Fruit fly (Drosophila melanogaster): Measurements from ENCODE around the gene CG4598.

CG4598 gene

DNA sequence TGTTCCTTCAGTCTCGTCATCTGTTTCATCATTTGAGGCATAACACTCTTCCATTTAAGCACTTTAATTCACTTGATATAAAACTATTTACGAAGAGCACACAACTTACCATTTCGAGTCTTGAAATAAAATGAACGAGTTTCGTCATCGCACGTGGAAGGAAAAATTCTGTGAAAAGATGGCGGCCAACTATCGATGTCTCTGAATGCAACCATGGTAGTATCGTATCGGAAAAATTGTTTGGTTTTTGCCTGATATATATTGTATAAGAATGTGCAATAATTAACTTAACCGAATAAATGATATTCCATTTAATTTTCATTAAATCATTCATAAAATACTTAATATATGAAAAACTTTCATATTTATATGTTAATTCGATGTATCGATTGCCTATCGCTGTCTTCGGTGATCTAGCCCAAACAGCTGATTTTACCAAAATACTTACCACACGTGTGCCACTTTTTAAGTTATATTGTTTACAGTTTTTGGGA, 23.5 kb upstream of the CG4598 start, which contains the start of gene Bka (continued):
- TF ChIP-seq org-1 (GFP tag; optimal IDR thresholded peaks at IDR 0.05) (peak; percentile 8), CG3407 (GFP tag; optimal IDR thresholded peaks at IDR 0.05) (peak; percentile 42), row (GFP tag; IDR thresholded peaks at IDR 0.05) (peak; percentile 61), CG5180 (GFP tag; optimal IDR thresholded peaks at IDR 0.05) (no peak), mam (GFP tag; optimal IDR thresholded peaks at IDR 0.05) (no peak), B-H1 (GFP tag; IDR thresholded peaks at IDR 0.05) (no peak), gcm (GFP tag; optimal IDR thresholded peaks at IDR 0.05) (peak; percentile 69), sisA (GFP tag; IDR thresholded peaks at IDR 0.05) (no peak), CG4617 (GFP tag; optimal IDR thresholded peaks at IDR 0.05; ENCODE audit: borderline replicate concordance) (peak; percentile 46), Sox102F (GFP tag; optimal IDR thresholded peaks at IDR 0.05) (no peak), HLHmδ (GFP tag; optimal IDR thresholded peaks at IDR 0.05) (no peak), CG9817 (tag; optimal IDR thresholded peaks at IDR 0.05) (peak; percentile 30), Optix (GFP tag; IDR thresholded peaks at IDR 0.05) (no peak), Trl (optimal IDR thresholded peaks at IDR 0.05) (no peak), Trl (GFP tag; optimal IDR thresholded peaks at IDR 0.05) (peak; percentile 25), Hr51 (GFP tag; optimal IDR thresholded peaks at IDR 0.05) (peak in 1 of 2 experiments; percentile 52), tx (GFP tag; optimal IDR thresholded peaks at IDR 0.05) (no peak), dm (GFP tag; optimal IDR thresholded peaks at IDR 0.05) (peak; percentile 91), CG6654 (GFP tag; optimal IDR thresholded peaks at IDR 0.05) (no peak), gt (GFP tag; IDR thresholded peaks at IDR 0.05) (no peak), pho (GFP tag; optimal IDR thresholded peaks at IDR 0.05) (peak; percentile 20), CG12942 (GFP tag; optimal IDR thresholded peaks at IDR 0.05) (no peak), CG7963 (GFP tag; IDR thresholded peaks at IDR 0.05; ENCODE audit: partially characterized antibody) (peak; percentile 93), hbn (GFP tag; IDR thresholded peaks at IDR 0.05; ENCODE audit: partially characterized antibody) (peak; percentile 98), CG10462 (GFP tag; optimal IDR thresholded peaks at IDR 0.05) (no peak), sens-2 (GFP tag; IDR thresholded peaks at IDR 0.05) (no peak), CG30431 (GFP tag; optimal IDR thresholded peaks at IDR 0.05) (no peak), Gsc (GFP tag; IDR thresholded peaks at IDR 0.05) (no peak), CG15269 (tag; optimal IDR thresholded peaks at IDR 0.05) (peak; percentile 24), onecut (GFP tag; IDR thresholded peaks at IDR 0.05) (peak; percentile 34; the same call in 1 of the 2 replicates), HmgD (GFP tag; optimal IDR thresholded peaks at IDR 0.05) (no peak), Doc2 (GFP tag; IDR thresholded peaks at IDR 0.05) (no peak), CG30403 (GFP tag; optimal IDR thresholded peaks at IDR 0.05) (peak; percentile 26), CkIIα-i1 (GFP tag; IDR thresholded peaks at IDR 0.05) (no peak), CG4282 (GFP tag; optimal IDR thresholded peaks at IDR 0.05) (no peak), nau (GFP tag; optimal IDR thresholded peaks at IDR 0.05) (peak; percentile 65), CG13894 (tag; optimal IDR thresholded peaks at IDR 0.05) (peak; percentile 77), CG11695 (GFP tag; IDR thresholded peaks at IDR 0.05) (no peak), CG8924 (tag; optimal IDR thresholded peaks at IDR 0.05) (peak; percentile 85), amos (GFP tag; IDR thresholded peaks at IDR 0.05; ENCODE audit: partially characterized antibody) (peak; percentile 95), CG7745 (tag; optimal IDR thresholded peaks at IDR 0.05) (no peak), Ada2b (GFP tag; IDR thresholded peaks at IDR 0.05) (0 out of 2 replicates have a peak, but pooled peaks have one; percentile 10), HHEX (GFP tag; optimal IDR thresholded peaks at IDR 0.05) (peak; percentile 64), Dll (GFP tag; IDR thresholded peaks at IDR 0.05; ENCODE audit: partially characterized antibody) (peak; percentile 100), CG12659 (GFP tag; optimal IDR thresholded peaks at IDR 0.05) (peak; percentile 89), oc (tag; optimal IDR thresholded peaks at IDR 0.05) (peak; percentile 28), CG11723 (GFP tag; optimal IDR thresholded peaks at IDR 0.05) (no peak), CG13424 (tag; optimal IDR thresholded peaks at IDR 0.05) (peak; percentile 53), ap (GFP tag; IDR thresholded peaks at IDR 0.05) (no peak), stc (GFP tag; IDR thresholded peaks at IDR 0.05) (no peak), CG17802 (tag; optimal IDR thresholded peaks at IDR 0.05) (no peak)

Measured in whole organism, embryonic.